Worm (Caenorhabditis elegans): ENCODE results near the gene gei-8.

Gene gei-8

ce11 chrIII:8142217-8142616, 21.2 kb upstream of the gei-8 start:
- no peak for TF ChIP-seq F13H6.1 (tag; optimal IDR thresholded peaks at IDR 0.05)
- no peak for TF ChIP-seq pha-4 (tag; optimal IDR thresholded peaks at IDR 0.05)
- no peak for TF ChIP-seq mec-3 (tag; optimal IDR thresholded peaks at IDR 0.05; ENCODE audit: borderline replicate concordance)
- TF ChIP-seq hlh-13 (GFP tag; optimal IDR thresholded peaks at IDR 0.05): no peak
- no peak for TF ChIP-seq hlh-30 (tag; optimal IDR thresholded peaks at IDR 0.05; ENCODE audit: insufficient read depth)
- no peak for TF ChIP-seq elt-4 (tag; optimal IDR thresholded peaks at IDR 0.05)
- no peak for TF ChIP-seq ceh-45 (GFP tag; IDR thresholded peaks at IDR 0.05)
- TF ChIP-seq pha-2 (tag; optimal IDR thresholded peaks at IDR 0.05): no peak
- TF ChIP-seq pax-1 (tag; optimal IDR thresholded peaks at IDR 0.05): no peak
- no peak for TF ChIP-seq unc-55 (GFP tag; optimal IDR thresholded peaks at IDR 0.05)
- TF ChIP-seq ttx-3 (tag; optimal IDR thresholded peaks at IDR 0.05): no peak
- TF ChIP-seq pag-3 (tag; optimal IDR thresholded peaks at IDR 0.05; ENCODE audit: borderline replicate concordance): no peak
- no peak for TF ChIP-seq madf-2 (tag; optimal IDR thresholded peaks at IDR 0.05)
- TF ChIP-seq fkh-6 (tag; optimal IDR thresholded peaks at IDR 0.05): no peak
- no peak for TF ChIP-seq hlh-15 (tag; optimal IDR thresholded peaks at IDR 0.05)
- no peak for TF ChIP-seq ztf-16 (tag; optimal IDR thresholded peaks at IDR 0.05)
- no peak for TF ChIP-seq ama-1 (optimal IDR thresholded peaks at IDR 0.05)
- no peak for TF ChIP-seq C38D4.7 (GFP tag; optimal IDR thresholded peaks at IDR 0.05)

ce11 chrIII:8137777-8138176, 16.7 kb upstream of the gei-8 start, which contains the start of gene hsp-12.2:
TSS of gene hsp-12.2 (plus strand) at chrIII:8138077.
- TF ChIP-seq hlh-6 (tag; optimal IDR thresholded peaks at IDR 0.05) (no peak), tbx-2 (tag; optimal IDR thresholded peaks at IDR 0.05) (no peak), ceh-30 (tag; optimal IDR thresholded peaks at IDR 0.05) (no peak), unc-86 (tag; optimal IDR thresholded peaks at IDR 0.05) (no peak), ceh-45 (GFP tag; IDR thresholded peaks at IDR 0.05) (no peak), ceh-34 (tag; optimal IDR thresholded peaks at IDR 0.05) (no peak), pqm-1 (tag; optimal IDR thresholded peaks at IDR 0.05) (no peak), hlh-8 (tag; optimal IDR thresholded peaks at IDR 0.05) (no peak), ref-2 (tag; optimal IDR thresholded peaks at IDR 0.05) (no peak), unc-55 (GFP tag; optimal IDR thresholded peaks at IDR 0.05) (no peak)

- TF ChIP-seq pqm-1 (tag; optimal IDR thresholded peaks at IDR 0.05) (no peak), hlh-30 (tag; optimal IDR thresholded peaks at IDR 0.05; ENCODE audit: insufficient read depth) (peak; percentile 33), ama-1 (optimal IDR thresholded peaks at IDR 0.05) (peak; percentile 24), ceh-22 (tag; optimal IDR thresholded peaks at IDR 0.05) (peak; percentile 61), nfya-1 (tag; optimal IDR thresholded peaks at IDR 0.05) (peak; percentile 7), unc-42 (tag; optimal IDR thresholded peaks at IDR 0.05) (no peak), pax-1 (tag; optimal IDR thresholded peaks at IDR 0.05) (peak; percentile 73)
These were observed 15.6 kb upstream of the gei-8 start for ce11 chrIII:8136517-8137099.

ce11 chrIII:8133346-8133745, 12.3 kb upstream of the gei-8 start, which contains the start of gene C14B9.2:
TSS of gene C14B9.2 (plus strand) at chrIII:8133665.
- TF ChIP-seq unc-55 (GFP tag; optimal IDR thresholded peaks at IDR 0.05) (no peak), ceh-48 (tag; optimal IDR thresholded peaks at IDR 0.05) (no peak), pha-2 (tag; optimal IDR thresholded peaks at IDR 0.05) (no peak), ama-1 (optimal IDR thresholded peaks at IDR 0.05) (no peak), pros-1 (tag; optimal IDR thresholded peaks at IDR 0.05) (no peak), hlh-30 (tag; optimal IDR thresholded peaks at IDR 0.05; ENCODE audit: insufficient read depth) (no peak), ceh-19 (GFP tag; optimal IDR thresholded peaks at IDR 0.05) (no peak), T23F11.4 (GFP tag; optimal IDR thresholded peaks at IDR 0.05) (no peak), dmd-4 (tag; optimal IDR thresholded peaks at IDR 0.05; ENCODE audit: borderline replicate concordance) (no peak), fkh-10 (GFP tag; optimal IDR thresholded peaks at IDR 0.05) (no peak), pag-3 (tag; optimal IDR thresholded peaks at IDR 0.05; ENCODE audit: borderline replicate concordance) (no peak)

Measured in whole organism, late embryonic.